Worm (Caenorhabditis elegans) whole organism, L1 larva: ENCODE measurements around the gene K08F9.3.

Experiments
- C16A3.4 ChIP-seq: fragments of 150-350 bp; optimal IDR thresholded peaks from 2 replicates; lab custom pipeline; 2014; ENCODE audit warnings: missing biosample characterization, missing genetic modification characterization
- aha-1 ChIP-seq: fragments of 150-350 bp; optimal IDR thresholded peaks from 2 replicates; lab custom pipeline; 2014; ENCODE audit warnings: missing biosample characterization, missing genetic modification characterization
- aly-2 ChIP-seq: fragments of 150-350 bp; optimal IDR thresholded peaks from 2 replicates; lab custom pipeline; 2014; ENCODE audit warnings: missing biosample characterization, missing genetic modification characterization
- blmp-1 ChIP-seq: fragments of 150-350 bp; optimal IDR thresholded peaks from 2 replicates; lab custom pipeline; 2014; ENCODE audit warnings: missing biosample characterization, missing genetic modification characterization
- ceh-82 ChIP-seq, 3 experiments: fragments of 150-350 bp in 1 of 3; sonication (generic microtip) in 2 of 3; optimal IDR thresholded peaks; 2 replicates each; lab custom pipeline; 2014 to 2017; ENCODE audit warnings: missing biosample characterization in 3 of 3, missing genetic modification characterization in 3 of 3
- ceh-88 ChIP-seq: fragments of 200-800 bp; sonication (Bioruptor generic); IDR thresholded peaks from 2 replicates; pipeline ENCODE4 v1.3.6; 2022; ENCODE audit warnings: missing genetic modification characterization, missing compliant biosample characterization
- ceh-90 ChIP-seq: sonication (generic microtip); optimal IDR thresholded peaks from 2 replicates; lab custom pipeline; 2016; ENCODE audit warnings: missing genetic modification characterization, missing compliant biosample characterization
- ces-1 ChIP-seq: fragments of 150-350 bp; optimal IDR thresholded peaks from 2 replicates; lab custom pipeline; 2014; ENCODE audit warnings: missing biosample characterization, missing genetic modification reagents, missing genetic modification characterization
- dsc-1 ChIP-seq: sonication (generic microtip); optimal IDR thresholded peaks from 2 replicates; lab custom pipeline; 2016; ENCODE audit warnings: mild to moderate bottlenecking, missing genetic modification characterization, missing compliant biosample characterization
- efl-1 ChIP-seq, 4 experiments: fragments of 150-350 bp; optimal IDR thresholded peaks in 3 of 4; peaks in 1 of 4; 1 replicate in 1 of 4; 2 replicates in 3 of 4; lab custom pipeline; 2014; ENCODE audit warnings: missing biosample characterization in 2 of 4, missing genetic modification characterization in 2 of 4, missing genetic modification reagents in 2 of 4
- efl-3 ChIP-seq: fragments of 200-800 bp; sonication (Bioruptor generic); optimal IDR thresholded peaks from 2 replicates; lab custom pipeline; 2018; ENCODE audit warnings: mild to moderate bottlenecking, missing genetic modification characterization, missing compliant biosample characterization
- egl-27 ChIP-seq, 2 experiments: fragments of 150-350 bp in 1 of 2; sonication (generic microtip); optimal IDR thresholded peaks; 3 replicates each; lab custom pipeline; 2017 to 2018; ENCODE audit warnings: missing biosample characterization in 2 of 2, missing genetic modification characterization in 2 of 2, missing genetic modification reagents in 2 of 2
- elt-2 ChIP-seq: sonication (generic microtip); optimal IDR thresholded peaks from 2 replicates; lab custom pipeline; 2016; ENCODE audit warnings: missing genetic modification characterization, mild to moderate bottlenecking, inconsistent platforms, missing compliant biosample characterization, missing genetic modification reagents
- ets-5 ChIP-seq: fragments of 200-800 bp; sonication (Bioruptor generic); IDR thresholded peaks from 2 replicates; pipeline ENCODE4 v1.3.6; 2022; ENCODE audit warnings: missing genetic modification characterization, missing compliant biosample characterization
- fkh-10 ChIP-seq: sonication (generic microtip); optimal IDR thresholded peaks from 2 replicates; lab custom pipeline; 2017; ENCODE audit warnings: missing biosample characterization, missing genetic modification reagents, missing genetic modification characterization
- fkh-4 ChIP-seq: sonication (generic microtip); optimal IDR thresholded peaks from 2 replicates; lab custom pipeline; 2016; ENCODE audit warnings: missing compliant biosample characterization, missing genetic modification characterization, borderline replicate concordance
- fkh-8 ChIP-seq: sonication (generic microtip); optimal IDR thresholded peaks from 2 replicates; lab custom pipeline; 2016; ENCODE audit warnings: mild to moderate bottlenecking, missing genetic modification characterization, missing compliant biosample characterization
- fos-1 ChIP-seq: fragments of 150-350 bp; optimal IDR thresholded peaks from 2 replicates; lab custom pipeline; 2014; ENCODE audit warnings: missing biosample characterization, missing genetic modification characterization
- hlh-17 ChIP-seq: fragments of 200-800 bp; sonication (Bioruptor generic); optimal IDR thresholded peaks from 2 replicates; lab custom pipeline; 2018; ENCODE audit warnings: missing genetic modification characterization, mild to moderate bottlenecking, missing compliant biosample characterization, moderate library complexity, borderline replicate concordance
- hlh-4 ChIP-seq: sonication (generic microtip); optimal IDR thresholded peaks from 2 replicates; lab custom pipeline; 2016; ENCODE audit warnings: mild to moderate bottlenecking, missing genetic modification characterization, missing compliant biosample characterization
- irx-1 ChIP-seq: sonication (generic microtip); optimal IDR thresholded peaks from 2 replicates; lab custom pipeline; 2016; ENCODE audit warnings: missing genetic modification characterization, missing compliant biosample characterization
- isw-1 ChIP-seq: fragments of 200-800 bp; sonication (Bioruptor generic); IDR thresholded peaks from 2 replicates; pipeline ENCODE4 v1.3.6; 2022; ENCODE audit warnings: missing genetic modification characterization, missing compliant biosample characterization
- lin-14 ChIP-seq: fragments of 200-800 bp; sonication (Bioruptor generic); optimal IDR thresholded peaks from 2 replicates; lab custom pipeline; 2018; ENCODE audit warnings: mild to moderate bottlenecking, missing genetic modification characterization, moderate library complexity, missing compliant biosample characterization
- lin-39 ChIP-seq: fragments of 150-350 bp; optimal IDR thresholded peaks from 2 replicates; lab custom pipeline; 2014; ENCODE audit warnings: missing biosample characterization, missing genetic modification reagents, missing genetic modification characterization
- lsy-2 ChIP-seq, 2 experiments: fragments of 150-350 bp; optimal IDR thresholded peaks; 2 replicates each; lab custom pipeline; 2014; ENCODE audit warnings: missing biosample characterization in 2 of 2, missing genetic modification characterization in 2 of 2
- mab-9 ChIP-seq: fragments of 200-800 bp; sonication (Bioruptor generic); IDR thresholded peaks from 2 replicates; pipeline ENCODE4 v1.3.6; 2022; ENCODE audit warnings: missing genetic modification reagents, missing genetic modification characterization, missing compliant biosample characterization
- mef-2 ChIP-seq: fragments of 150-350 bp; optimal IDR thresholded peaks from 2 replicates; lab custom pipeline; 2014; ENCODE audit warnings: missing biosample characterization, missing genetic modification characterization
- nhr-11 ChIP-seq: fragments of 150-350 bp; optimal IDR thresholded peaks from 2 replicates; lab custom pipeline; 2014; ENCODE audit warnings: missing biosample characterization, missing genetic modification characterization
- nhr-237 ChIP-seq: fragments of 150-350 bp; optimal IDR thresholded peaks from 2 replicates; lab custom pipeline; 2014; ENCODE audit warnings: missing biosample characterization, missing genetic modification characterization
- nhr-71 ChIP-seq: sonication (generic microtip); optimal IDR thresholded peaks from 2 replicates; lab custom pipeline; 2016; ENCODE audit warnings: mild to moderate bottlenecking, missing genetic modification characterization, moderate library complexity, missing compliant biosample characterization
- nhr-76 ChIP-seq: sonication (generic microtip); optimal IDR thresholded peaks from 2 replicates; lab custom pipeline; 2017; ENCODE audit warnings: missing biosample characterization, missing genetic modification characterization
- nhr-84 ChIP-seq: sonication (generic microtip); optimal IDR thresholded peaks from 2 replicates; lab custom pipeline; 2017; ENCODE audit warnings: missing biosample characterization, missing genetic modification characterization
- nhr-90 ChIP-seq: sonication (generic microtip); optimal IDR thresholded peaks from 2 replicates; lab custom pipeline; 2016; ENCODE audit warnings: mild to moderate bottlenecking, missing genetic modification characterization, missing compliant biosample characterization; ENCODE audit not compliant: poor library complexity
- pag-3 ChIP-seq: sonication (generic microtip); optimal IDR thresholded peaks from 2 replicates; lab custom pipeline; 2017; ENCODE audit warnings: missing genetic modification characterization, mild to moderate bottlenecking, missing compliant biosample characterization, antibody characterized with exemption, borderline replicate concordance; ENCODE audit not compliant: insufficient read depth
- skn-1 ChIP-seq: fragments of 150-350 bp; optimal IDR thresholded peaks from 2 replicates; lab custom pipeline; 2014; ENCODE audit warnings: missing biosample characterization, missing genetic modification characterization
- snpc-4 ChIP-seq: fragments of 150-350 bp; optimal IDR thresholded peaks from 2 replicates; lab custom pipeline; 2014; ENCODE audit warnings: missing biosample characterization, missing genetic modification characterization
- sup-37 ChIP-seq: fragments of 200-800 bp; sonication (Bioruptor generic); optimal IDR thresholded peaks from 2 replicates; lab custom pipeline; 2018; ENCODE audit warnings: mild to moderate bottlenecking, missing genetic modification characterization, missing compliant biosample characterization
- vab-15 ChIP-seq: sonication (generic microtip); optimal IDR thresholded peaks from 2 replicates; lab custom pipeline; 2017; ENCODE audit warnings: missing genotype, mild to moderate bottlenecking, missing genetic modification characterization, missing compliant biosample characterization
- xbp-1 ChIP-seq: sonication (generic microtip); optimal IDR thresholded peaks from 2 replicates; lab custom pipeline; 2016; ENCODE audit warnings: missing genetic modification characterization, missing compliant biosample characterization
- zag-1 ChIP-seq: fragments of 150-350 bp; optimal IDR thresholded peaks from 2 replicates; lab custom pipeline; 2014; ENCODE audit warnings: missing biosample characterization, missing genetic modification characterization
- zip-4 ChIP-seq: fragments of 200-800 bp; sonication (Bioruptor generic); optimal IDR thresholded peaks from 2 replicates; lab custom pipeline; 2018; ENCODE audit warnings: mild to moderate bottlenecking, missing genetic modification characterization, moderate library complexity, missing compliant biosample characterization
- ztf-11 ChIP-seq, 2 experiments: sonication (generic microtip); optimal IDR thresholded peaks; 2 replicates each; lab custom pipeline; 2016 to 2017; ENCODE audit warnings: missing genetic modification characterization in 2 of 2, missing biosample characterization in 1 of 2, missing compliant biosample characterization in 1 of 2
- ztf-4 ChIP-seq: fragments of 150-350 bp; optimal IDR thresholded peaks from 2 replicates; lab custom pipeline; 2014; ENCODE audit warnings: missing biosample characterization, missing genetic modification characterization

Gene K08F9.3

DNA sequence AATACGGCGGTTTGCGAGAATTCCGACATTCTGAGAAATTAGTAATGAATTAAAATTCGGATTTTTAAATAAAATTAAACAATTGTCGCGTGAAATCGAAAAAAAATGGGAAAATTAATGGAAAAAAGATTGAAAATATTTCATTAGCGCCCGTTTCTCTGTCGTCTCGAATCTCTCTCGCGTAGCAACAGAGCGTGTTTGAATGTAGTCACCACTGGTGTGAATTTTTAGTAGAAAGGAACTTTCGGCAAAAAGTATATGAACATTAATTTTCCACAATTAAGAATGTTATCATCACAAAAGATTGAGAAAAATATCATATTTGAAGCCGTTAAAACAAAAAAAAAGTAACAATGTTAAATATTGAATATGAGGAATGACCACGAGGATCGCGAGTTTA is 3.6 kb upstream of the K08F9.3 start, which contains the start of gene aipl-1 (continued):
- TF ChIP-seq blmp-1 (tag; lab: Kevin White, UChicago) (peak; percentile 95), nhr-84 (no peak), hlh-17 (no peak), efl-1 (optimal IDR thresholded peaks at IDR 0.05; lab: Kevin White, UChicago) (peak; percentile 90 to 92), efl-1 (GFP tag; optimal IDR thresholded peaks at IDR 0.05 in 1 of 2; lab: Kevin White, UChicago) (peak; percentile 88 to 99), isw-1 (GFP tag; lab: Robert Waterston, UW) (peak; percentile 66), lin-14 (GFP tag; lab: Kevin White, UChicago) (peak; percentile 86), nhr-11 (peak; percentile 24), sup-37 (GFP tag; lab: Kevin White, UChicago) (no peak), mef-2 (tag; lab: Kevin White, UChicago) (peak; percentile 43), aha-1 (tag; lab: Kevin White, UChicago) (no peak), ztf-4 (tag; lab: Kevin White, UChicago) (no peak), lin-39 (no peak), ces-1 (no peak), aly-2 (no peak), fkh-4 (tag; lab: Kevin White, UChicago) (no peak), ztf-11 (tag; optimal IDR thresholded peaks at IDR 0.05; lab: Kevin White, UChicago) (peak in 1 of 2 experiments; percentile 67), nhr-237 (tag; lab: Kevin White, UChicago) (peak; percentile 6), vab-15 (tag; lab: Kevin White, UChicago) (peak; percentile 78), fkh-10 (GFP tag; lab: Kevin White, UChicago) (peak; percentile 47), elt-2 (peak; percentile 21), dsc-1 (tag; lab: Kevin White, UChicago) (peak; percentile 36), ceh-82 (tag; optimal IDR thresholded peaks at IDR 0.05; lab: Kevin White, UChicago) (peak; percentile 79 to 92 (median 87)), ceh-88 (GFP tag; lab: Robert Waterston, UW) (peak; percentile 14; the same call in 1 of the 2 replicates), snpc-4 (tag; lab: Kevin White, UChicago) (peak; percentile 68), hlh-4 (tag; lab: Kevin White, UChicago) (no peak), nhr-71 (tag; lab: Kevin White, UChicago) (peak; percentile 87), zag-1 (tag; lab: Kevin White, UChicago) (no peak), xbp-1 (tag; lab: Kevin White, UChicago) (peak; percentile 69), egl-27 (tag; optimal IDR thresholded peaks at IDR 0.05; lab: Kevin White, UChicago) (no peak), nhr-76 (tag; lab: Kevin White, UChicago) (no peak), efl-3 (GFP tag; lab: Kevin White, UChicago) (no peak), nhr-90 (tag; lab: Kevin White, UChicago) (peak; percentile 56), C16A3.4 (peak; percentile 94), zip-4 (GFP tag; lab: Kevin White, UChicago) (no peak), mab-9 (GFP tag; lab: Robert Waterston, UW) (no peak), lsy-2 (tag; optimal IDR thresholded peaks at IDR 0.05; lab: Kevin White, UChicago) (peak; percentile 74 to 92), skn-1 (tag; lab: Kevin White, UChicago) (peak; percentile 86), ets-5 (GFP tag; lab: Robert Waterston, UW) (no peak), fkh-8 (tag; lab: Kevin White, UChicago) (peak; percentile 87), ceh-90 (no peak), irx-1 (tag; lab: Kevin White, UChicago) (peak; percentile 13), pag-3 (tag; lab: Kevin White, UChicago) (no peak), fos-1 (tag; lab: Kevin White, UChicago) (peak; percentile 75)
